Worm (Caenorhabditis elegans) whole organism, L4/young adult: Measurements from ENCODE around the gene srw-107.

Experiments used
- W03F9.2 ChIP-seq: fragments of 150-350 bp; optimal IDR thresholded peaks from 2 replicates; lab custom pipeline; 2014; ENCODE audit warnings: missing biosample characterization, missing genetic modification characterization
- him-1 ChIP-seq: sonication (generic microtip); optimal IDR thresholded peaks from 2 replicates; lab custom pipeline; 2016; ENCODE audit warnings: missing genotype, missing genetic modification reagents, missing genetic modification characterization, missing compliant biosample characterization

DNA sequence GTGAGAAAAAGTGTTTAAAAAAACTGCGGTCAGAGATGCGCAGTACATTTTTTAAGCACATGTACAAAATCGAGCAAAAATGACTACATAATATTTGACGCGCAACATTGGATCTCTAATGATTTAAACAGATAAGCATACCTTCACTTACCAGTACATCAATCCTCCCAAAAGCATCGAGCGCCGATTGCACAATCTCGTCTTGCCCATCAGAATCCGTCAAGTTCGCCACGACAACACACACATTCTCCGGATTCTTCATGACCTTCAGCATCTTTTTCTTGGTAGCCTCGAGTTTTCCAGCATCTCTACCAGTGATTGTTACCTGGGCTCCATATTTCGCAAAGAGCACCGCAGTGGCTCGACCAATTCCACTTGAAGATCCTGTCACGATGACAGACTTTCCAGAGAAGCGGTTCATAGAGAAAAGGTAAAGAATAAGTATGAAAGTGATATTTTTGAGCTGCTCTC is 18.6 kb downstream of the srw-107 start, which contains the start of gene T01G6.10:
- TF ChIP-seq him-1 (no peak), W03F9.2 (tag; lab: Kevin White, UChicago) (no peak)
